Fruit fly (Drosophila melanogaster) whole organism, embryonic: ENCODE results near the gene CG43645.

Experiments
- Ada2b ChIP-seq: fragments of 200-800 bp; sonication (Bioruptor generic); IDR thresholded peaks from 2 replicates; pipeline ENCODE4 v1.3.6; 2022; ENCODE audit warnings: missing biosample characterization, missing genetic modification characterization
- Adf1 ChIP-seq: fragments of 200-800 bp; sonication (Bioruptor generic); IDR thresholded peaks from 2 replicates; pipeline ENCODE4 v1.3.6; 2022; ENCODE audit warnings: missing biosample characterization, missing genetic modification characterization
- Antp ChIP-seq: fragments of 200-800 bp; sonication (Bioruptor generic); optimal IDR thresholded peaks from 3 replicates; lab custom pipeline; 2016; ENCODE audit warnings: missing biosample characterization, missing genetic modification characterization
- CG10959 ChIP-seq: fragments of 200-800 bp; sonication (Bioruptor generic); IDR thresholded peaks from 2 replicates; pipeline ENCODE4 v1.3.6; 2022; ENCODE audit warnings: missing biosample characterization, missing genetic modification characterization
- CG12659 ChIP-seq: fragments of 200-800 bp; sonication (Bioruptor generic); optimal IDR thresholded peaks from 3 replicates; lab custom pipeline; 2017; ENCODE audit warnings: mild to moderate bottlenecking, missing biosample characterization, missing genetic modification reagents, missing genetic modification characterization
- CG16815 ChIP-seq: fragments of 200-800 bp; sonication (Bioruptor generic); optimal IDR thresholded peaks from 3 replicates; lab custom pipeline; 2017; ENCODE audit warnings: missing biosample characterization, mild to moderate bottlenecking, missing genetic modification characterization
- CG1792 ChIP-seq: fragments of 200-800 bp; sonication (Bioruptor generic); optimal IDR thresholded peaks from 2 replicates; lab custom pipeline; 2016; ENCODE audit warnings: missing biosample characterization, missing genetic modification characterization
- CG30020 ChIP-seq: fragments of 200-800 bp; optimal IDR thresholded peaks from 2 replicates; lab custom pipeline; 2019; ENCODE audit warnings: missing biosample characterization, mild to moderate bottlenecking, missing genetic modification characterization, moderate library complexity
- CG31365 ChIP-seq: fragments of 200-800 bp; sonication (Bioruptor generic); optimal IDR thresholded peaks from 2 replicates; lab custom pipeline; 2018; ENCODE audit warnings: missing biosample characterization, mild to moderate bottlenecking, missing genetic modification characterization
- CG32532 ChIP-seq: fragments of 200-800 bp; sonication (Bioruptor generic); IDR thresholded peaks from 2 replicates; pipeline ENCODE4 v1.3.6; 2022; ENCODE audit warnings: missing biosample characterization, missing genetic modification characterization
- CG34376 ChIP-seq: fragments of 200-800 bp; sonication (Bioruptor generic); optimal IDR thresholded peaks from 2 replicates; lab custom pipeline; 2018; ENCODE audit warnings: missing biosample characterization, mild to moderate bottlenecking, missing genetic modification characterization
- CG4360 ChIP-seq: fragments of 200-800 bp; sonication (Bioruptor generic); IDR thresholded peaks from 2 replicates; pipeline ENCODE4 v1.3.6; 2022; ENCODE audit warnings: missing biosample characterization, missing genetic modification characterization
- CG4617 ChIP-seq: fragments of 200-800 bp; sonication (Bioruptor generic); optimal IDR thresholded peaks from 3 replicates; lab custom pipeline; 2016; ENCODE audit warnings: missing biosample characterization, missing genetic modification characterization, borderline replicate concordance
- CG6254 ChIP-seq: fragments of 200-800 bp; sonication (Bioruptor generic); optimal IDR thresholded peaks from 3 replicates; lab custom pipeline; 2017; ENCODE audit warnings: mild to moderate bottlenecking, missing biosample characterization, missing genetic modification reagents, missing genetic modification characterization
- CG6654 ChIP-seq: fragments of 200-800 bp; sonication (Bioruptor generic); optimal IDR thresholded peaks from 2 replicates; lab custom pipeline; 2017; ENCODE audit warnings: missing biosample characterization, mild to moderate bottlenecking, missing genetic modification characterization
- CG9727 ChIP-seq: fragments of 200-800 bp; sonication (Bioruptor generic); optimal IDR thresholded peaks from 3 replicates; lab custom pipeline; 2017; ENCODE audit warnings: missing biosample characterization, mild to moderate bottlenecking, missing genetic modification characterization
- Dref ChIP-seq: fragments of 200-800 bp; sonication (Bioruptor generic); IDR thresholded peaks from 2 replicates; pipeline ENCODE4 v1.3.6; 2022; ENCODE audit warnings: missing biosample characterization, missing genetic modification characterization
- GATAe ChIP-seq: fragments of 200-800 bp; sonication (Bioruptor generic); conservative IDR thresholded peaks from 2 replicates; pipeline ENCODE4 v1.3.6; 2022; ENCODE audit warnings: missing biosample characterization, missing genetic modification characterization
- Gug ChIP-seq: fragments of 200-800 bp; sonication (Bioruptor generic); IDR thresholded peaks from 4 replicates; pipeline ENCODE4 v1.3.6; 2022; ENCODE audit warnings: missing biosample characterization, missing genetic modification characterization
- H15 ChIP-seq: fragments of 200-800 bp; sonication (Bioruptor generic); IDR thresholded peaks from 3 replicates; pipeline ENCODE4 v1.3.6; 2022; ENCODE audit warnings: missing biosample characterization, missing genetic modification characterization
- Hand ChIP-seq: fragments of 200-800 bp; sonication (Bioruptor generic); optimal IDR thresholded peaks from 2 replicates; lab custom pipeline; 2017; ENCODE audit warnings: mild to moderate bottlenecking, missing biosample characterization, missing genetic modification reagents, missing genetic modification characterization
- Lpt ChIP-seq: fragments of >200 bp; optimal IDR thresholded peaks from 2 replicates; lab custom pipeline; 2018; ENCODE audit warnings: missing biosample characterization, missing genetic modification characterization
- NC2α ChIP-seq: fragments of 200-800 bp; sonication (Bioruptor generic); optimal IDR thresholded peaks from 2 replicates; lab custom pipeline; 2016; ENCODE audit warnings: missing biosample characterization, missing genetic modification characterization
- Opbp ChIP-seq: fragments of 200-800 bp; sonication (Bioruptor generic); IDR thresholded peaks from 3 replicates; pipeline ENCODE4 v1.3.6; 2022; ENCODE audit warnings: missing biosample characterization, missing genetic modification characterization; ENCODE audit not compliant: partially characterized antibody
- ab ChIP-seq: fragments of 200-800 bp; sonication (Bioruptor generic); optimal IDR thresholded peaks from 2 replicates; lab custom pipeline; 2016; ENCODE audit warnings: missing biosample characterization, missing genetic modification characterization
- dati ChIP-seq: fragments of 200-800 bp; sonication (Bioruptor generic); IDR thresholded peaks from 2 replicates; pipeline ENCODE4 v1.3.6; 2022; ENCODE audit warnings: missing biosample characterization, missing genetic modification characterization
- dimm ChIP-seq: fragments of 200-800 bp; sonication (Bioruptor generic); IDR thresholded peaks from 2 replicates; pipeline ENCODE4 v1.3.6; 2022; ENCODE audit warnings: missing biosample characterization, missing genetic modification characterization
- ewg ChIP-seq: fragments of 200-800 bp; sonication (Bioruptor generic); optimal IDR thresholded peaks from 3 replicates; lab custom pipeline; 2017; ENCODE audit warnings: mild to moderate bottlenecking, missing biosample characterization, missing genetic modification reagents, missing genetic modification characterization
- fd3F ChIP-seq: fragments of 200-800 bp; sonication (Bioruptor generic); optimal IDR thresholded peaks from 2 replicates; lab custom pipeline; 2018; ENCODE audit warnings: missing biosample characterization, mild to moderate bottlenecking, missing genetic modification characterization, moderate library complexity
- gcm ChIP-seq: fragments of 200-800 bp; sonication (Bioruptor generic); optimal IDR thresholded peaks from 2 replicates; lab custom pipeline; 2019; ENCODE audit warnings: missing biosample characterization, mild to moderate bottlenecking, missing genetic modification characterization, moderate library complexity
- hbn ChIP-seq: fragments of 200-800 bp; sonication (Bioruptor generic); IDR thresholded peaks from 2 replicates; pipeline ENCODE4 v1.3.6; 2022; ENCODE audit warnings: missing biosample characterization, missing genetic modification characterization; ENCODE audit not compliant: partially characterized antibody
- hth ChIP-seq: fragments of >200 bp; optimal IDR thresholded peaks from 2 replicates; lab custom pipeline; 2017; ENCODE audit warnings: inconsistent platforms
- kah ChIP-seq: fragments of 200-800 bp; sonication (Bioruptor generic); optimal IDR thresholded peaks from 2 replicates; lab custom pipeline; 2018; ENCODE audit warnings: missing biosample characterization, mild to moderate bottlenecking, missing genetic modification characterization
- knrl ChIP-seq: fragments of 200-800 bp; sonication (Bioruptor generic); IDR thresholded peaks from 3 replicates; pipeline ENCODE4 v1.3.6; 2022; ENCODE audit warnings: missing biosample characterization, missing genetic modification characterization; ENCODE audit not compliant: partially characterized antibody
- lbe ChIP-seq: fragments of 200-800 bp; sonication (Bioruptor generic); optimal IDR thresholded peaks from 2 replicates; lab custom pipeline; 2016; ENCODE audit warnings: missing biosample characterization, mild to moderate bottlenecking, missing genetic modification characterization
- lilli ChIP-seq: fragments of 200-800 bp; sonication (Bioruptor generic); optimal IDR thresholded peaks from 3 replicates; lab custom pipeline; 2016; ENCODE audit warnings: missing biosample characterization, missing genetic modification characterization
- maf-S ChIP-seq: fragments of 200-800 bp; sonication (Bioruptor generic); optimal IDR thresholded peaks from 2 replicates; lab custom pipeline; 2016; ENCODE audit warnings: missing biosample characterization, missing genetic modification characterization
- nom ChIP-seq: fragments of 200-800 bp; sonication (Bioruptor generic); optimal IDR thresholded peaks from 2 replicates; lab custom pipeline; 2017; ENCODE audit warnings: missing biosample characterization, missing genetic modification characterization, mild to moderate bottlenecking, moderate library complexity, missing genetic modification reagents
- onecut ChIP-seq: fragments of 200-800 bp; sonication (Bioruptor generic); IDR thresholded peaks from 2 replicates; pipeline ENCODE4 v1.3.6; 2022; ENCODE audit warnings: missing biosample characterization, missing genetic modification characterization
- p53 ChIP-seq: fragments of 200-800 bp; sonication (Bioruptor generic); optimal IDR thresholded peaks from 2 replicates; lab custom pipeline; 2016; ENCODE audit warnings: missing biosample characterization, missing genetic modification characterization
- sd ChIP-seq: fragments of 200-800 bp; sonication (Bioruptor generic); optimal IDR thresholded peaks from 3 replicates; lab custom pipeline; 2018; ENCODE audit warnings: missing biosample characterization, mild to moderate bottlenecking, missing genetic modification characterization, moderate library complexity
- so ChIP-seq: fragments of 200-800 bp; sonication (Bioruptor generic); IDR thresholded peaks from 3 replicates; pipeline ENCODE4 v1.3.6; 2022; ENCODE audit warnings: missing biosample characterization, missing genetic modification characterization
- sr ChIP-seq: fragments of 200-800 bp; sonication (Bioruptor generic); IDR thresholded peaks from 3 replicates; pipeline ENCODE4 v1.3.6; 2022; ENCODE audit warnings: missing biosample characterization, missing genetic modification characterization
- tap ChIP-seq: fragments of 200-800 bp; optimal IDR thresholded peaks from 3 replicates; lab custom pipeline; 2019; ENCODE audit warnings: missing biosample characterization, mild to moderate bottlenecking, missing genetic modification characterization, moderate library complexity
- tll ChIP-seq, 2 experiments: fragments of 200-800 bp in 1 of 2; fragments of >200 bp in 1 of 2; sonication (Bioruptor generic) in 1 of 2; optimal IDR thresholded peaks; 2 replicates each; lab custom pipeline; 2017 to 2019; ENCODE audit warnings: missing biosample characterization in 2 of 2, missing genetic modification characterization in 2 of 2, mild to moderate bottlenecking in 1 of 2, moderate library complexity in 1 of 2
- ttk ChIP-seq: fragments of 200-800 bp; sonication (Bioruptor generic); IDR thresholded peaks from 2 replicates; pipeline ENCODE4 v2.1.2; 2022; ENCODE audit warnings: missing biosample characterization, missing genetic modification characterization
- vvl ChIP-seq: fragments of 200-800 bp; sonication (Bioruptor generic); IDR thresholded peaks from 2 replicates; pipeline ENCODE4 v1.3.6; 2022; ENCODE audit warnings: missing biosample characterization, missing genetic modification characterization
- zen2 ChIP-seq: fragments of 200-800 bp; sonication (Bioruptor generic); IDR thresholded peaks from 3 replicates; pipeline ENCODE4 v1.3.6; 2022; ENCODE audit warnings: missing biosample characterization, missing genetic modification characterization; ENCODE audit not compliant: partially characterized antibody

The CG43645 gene

DNA sequence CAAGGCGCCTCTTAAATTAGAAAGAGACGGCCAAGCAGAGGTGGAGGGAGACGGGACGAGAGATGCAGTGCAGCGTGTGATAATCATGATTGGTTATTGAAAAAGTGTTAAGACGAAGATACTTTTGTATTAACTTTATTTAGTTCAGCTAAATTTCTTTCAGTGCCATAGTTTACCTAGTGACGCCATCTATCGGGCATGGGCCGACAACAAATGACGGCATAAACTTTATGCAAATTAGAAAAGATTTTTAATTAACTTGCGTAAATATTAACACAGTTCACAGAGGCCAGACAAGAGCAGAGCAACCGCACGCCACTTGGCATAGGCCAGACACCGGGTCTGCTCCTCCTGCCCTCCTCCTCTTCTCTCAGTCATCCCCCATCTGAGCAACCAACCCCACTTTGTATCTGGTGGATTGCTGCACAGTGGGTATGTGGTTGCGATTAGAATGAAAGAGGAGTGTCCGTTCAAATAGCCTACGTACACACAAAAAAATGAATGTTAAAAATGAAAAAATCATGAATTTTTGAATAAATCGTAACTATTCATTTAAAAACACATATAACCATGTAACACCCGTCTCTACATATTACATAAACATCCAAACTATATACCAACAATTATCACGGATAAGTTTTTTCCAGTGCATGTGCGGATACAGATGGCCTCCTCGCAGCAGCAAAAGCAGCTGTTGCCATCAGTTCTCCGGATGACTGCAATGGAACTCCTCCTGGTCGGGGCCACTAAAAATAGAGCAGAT lies 19.5 kb upstream of the CG43645 start (continued):
- peak; percentile 17 for TF ChIP-seq CG31365
- peak; percentile 72 for TF ChIP-seq CG32532
- no peak for TF ChIP-seq gcm
- TF ChIP-seq p53: peak; percentile 71
- TF ChIP-seq zen2 (GFP tag; lab: Robert Waterston, UW): no peak
- peak; percentile 77 for TF ChIP-seq kah (GFP tag; lab: Kevin White, UChicago)
- TF ChIP-seq NC2α (GFP tag; lab: Kevin White, UChicago): peak; percentile 34
- TF ChIP-seq sd (tag; lab: Kevin White, UChicago): no peak
- TF ChIP-seq knrl (GFP tag; lab: Robert Waterston, UW): no peak
- TF ChIP-seq fd3F (GFP tag; lab: Kevin White, UChicago): peak; percentile 55
- peak; percentile 71 for TF ChIP-seq CG10959 (GFP tag; lab: Robert Waterston, UW)
- peak; percentile 83 for TF ChIP-seq CG1792 (GFP tag; lab: Kevin White, UChicago)
- no peak for TF ChIP-seq Dref
- no peak for TF ChIP-seq lbe (GFP tag; lab: Kevin White, UChicago)
- no peak for TF ChIP-seq Lpt (GFP tag; lab: Kevin White, UChicago)
- peak; percentile 61 for TF ChIP-seq CG6654 (GFP tag; lab: Kevin White, UChicago)
- peak; percentile 48; the same call in 1 of the 4 replicates for TF ChIP-seq Gug (GFP tag; lab: Robert Waterston, UW)
- TF ChIP-seq CG30020 (tag; lab: Kevin White, UChicago): no peak
- peak; percentile 43; the same call in 1 of the 2 replicates for TF ChIP-seq Adf1 (GFP tag; lab: Robert Waterston, UW)
- TF ChIP-seq CG16815 (GFP tag; lab: Kevin White, UChicago): peak; percentile 63
- peak; percentile 72 for TF ChIP-seq CG12659 (GFP tag; lab: Kevin White, UChicago)
- peak; percentile 68 for TF ChIP-seq CG6254 (GFP tag; lab: Kevin White, UChicago)
- peak; percentile 62; the same call in 1 of the 2 replicates for TF ChIP-seq dimm (GFP tag; lab: Robert Waterston, UW)
- TF ChIP-seq GATAe (GFP tag; lab: Robert Waterston, UW): no peak
- no peak for TF ChIP-seq nom
- TF ChIP-seq CG34376 (GFP tag; lab: Kevin White, UChicago): peak; percentile 30
- no peak for TF ChIP-seq Opbp (GFP tag; lab: Robert Waterston, UW)
- peak; percentile 79 for TF ChIP-seq tap
- TF ChIP-seq ewg (GFP tag; lab: Kevin White, UChicago): peak; percentile 72
- peak; percentile 71; the same call in 2 of the 3 replicates for TF ChIP-seq H15 (GFP tag; lab: Robert Waterston, UW)
- TF ChIP-seq sr (GFP tag; lab: Robert Waterston, UW): no peak
- TF ChIP-seq CG4617: peak; percentile 38
- no peak for TF ChIP-seq onecut (GFP tag; lab: Robert Waterston, UW)
- peak; percentile 76 for TF ChIP-seq lilli (GFP tag; lab: Kevin White, UChicago)
- no peak for TF ChIP-seq hbn (GFP tag; lab: Robert Waterston, UW)
- TF ChIP-seq vvl (GFP tag; lab: Robert Waterston, UW): peak; percentile 90
- peak; percentile 51; the same call in 1 of the 2 replicates for TF ChIP-seq CG4360 (GFP tag; lab: Robert Waterston, UW)
- TF ChIP-seq ttk (GFP tag; lab: Robert Waterston, UW): peak; percentile 73
- no peak for TF ChIP-seq tll (GFP tag; optimal IDR thresholded peaks at IDR 0.05; lab: Kevin White, UChicago)
- peak; percentile 56 for TF ChIP-seq maf-S
- peak; percentile 74 for TF ChIP-seq Antp (GFP tag; lab: Kevin White, UChicago)
- TF ChIP-seq dati (GFP tag; lab: Robert Waterston, UW): peak; percentile 38; the same call in 1 of the 2 replicates
- peak; percentile 64; the same call in 1 of the 3 replicates for TF ChIP-seq so (GFP tag; lab: Robert Waterston, UW)
- TF ChIP-seq ab (GFP tag; lab: Kevin White, UChicago): no peak
- peak; percentile 68 for TF ChIP-seq Ada2b (GFP tag; lab: Robert Waterston, UW)
- TF ChIP-seq hth (lab: Kevin White, UChicago): no peak
- TF ChIP-seq CG9727: peak; percentile 81
- peak; percentile 80 for TF ChIP-seq Hand
